Worm (Caenorhabditis elegans) whole organism, young adult: ENCODE data around the gene clp-4.
A peak's percentile ranks its signal among the peaks of the same experiment; 100 is the strongest.

Experiments
- B0019.2 ChIP-seq: fragments of 200-800 bp; sonication (Bioruptor generic); conservative IDR thresholded peaks from 2 replicates; pipeline ENCODE4 v1.3.6; 2022; ENCODE audit warnings: missing genetic modification reagents, missing genetic modification characterization, missing compliant biosample characterization
- B0336.3 ChIP-seq: fragments of 200-800 bp; sonication (Bioruptor generic); IDR thresholded peaks from 2 replicates; pipeline ENCODE4 v1.3.6; 2022; ENCODE audit warnings: missing genetic modification characterization, missing compliant biosample characterization
- F37B4.10 ChIP-seq: fragments of 200-800 bp; sonication (Bioruptor generic); IDR thresholded peaks from 2 replicates; pipeline ENCODE4 v1.3.6; 2022; ENCODE audit warnings: missing genetic modification characterization, missing compliant biosample characterization
- F57A8.1 ChIP-seq: fragments of 200-800 bp; sonication (Bioruptor generic); optimal IDR thresholded peaks from 2 replicates; lab custom pipeline; 2018; ENCODE audit warnings: mild to moderate bottlenecking, missing genetic modification characterization, moderate library complexity, missing compliant biosample characterization
- K11D2.4 ChIP-seq: fragments of 200-800 bp; sonication (Bioruptor generic); IDR thresholded peaks from 2 replicates; pipeline ENCODE4 v1.3.6; 2022; ENCODE audit warnings: missing genetic modification reagents, missing genetic modification characterization, missing compliant biosample characterization
- K12H6.12 ChIP-seq: fragments of 200-800 bp; sonication (Bioruptor generic); optimal IDR thresholded peaks from 2 replicates; lab custom pipeline; 2018; ENCODE audit warnings: mild to moderate bottlenecking, missing genetic modification characterization, missing compliant biosample characterization
- Y53G8AR.9 ChIP-seq: fragments of 200-800 bp; sonication (Bioruptor generic); conservative IDR thresholded peaks from 2 replicates; pipeline ENCODE4 v1.3.6; 2022; ENCODE audit warnings: missing genetic modification reagents, missing genetic modification characterization, missing compliant biosample characterization
- Y95B8A.8 ChIP-seq: fragments of 200-800 bp; sonication (Bioruptor generic); IDR thresholded peaks from 2 replicates; pipeline ENCODE4 v1.3.6; 2022; ENCODE audit warnings: missing genetic modification reagents, missing genetic modification characterization, missing compliant biosample characterization
- ZK185.1 ChIP-seq: sonication (generic microtip); optimal IDR thresholded peaks from 2 replicates; lab custom pipeline; 2016; ENCODE audit warnings: mild to moderate bottlenecking, missing genetic modification characterization, missing compliant biosample characterization; ENCODE audit not compliant: poor library complexity, severe bottlenecking
- atf-7 ChIP-seq: sonication (generic microtip); optimal IDR thresholded peaks from 2 replicates; lab custom pipeline; 2017; ENCODE audit warnings: mild to moderate bottlenecking, missing genetic modification characterization, missing compliant biosample characterization
- attf-6 ChIP-seq: fragments of 200-800 bp; sonication (Bioruptor generic); IDR thresholded peaks from 2 replicates; pipeline ENCODE4 v1.3.6; 2022; ENCODE audit warnings: missing genetic modification reagents, missing genetic modification characterization, missing compliant biosample characterization
- bed-1 ChIP-seq: fragments of 200-800 bp; sonication (Bioruptor generic); IDR thresholded peaks from 2 replicates; pipeline ENCODE4 v1.3.6; 2022; ENCODE audit warnings: missing genetic modification reagents, missing genetic modification characterization, missing compliant biosample characterization
- bed-2 ChIP-seq: fragments of 200-800 bp; sonication (Bioruptor generic); IDR thresholded peaks from 2 replicates; pipeline ENCODE4 v1.3.6; 2022; ENCODE audit warnings: missing genetic modification reagents, missing genetic modification characterization, missing compliant biosample characterization
- ccch-3 ChIP-seq: fragments of 200-800 bp; sonication (Bioruptor generic); optimal IDR thresholded peaks from 2 replicates; lab custom pipeline; 2018; ENCODE audit warnings: mild to moderate bottlenecking, missing genetic modification characterization, missing compliant biosample characterization
- ceh-27 ChIP-seq: fragments of 200-800 bp; sonication (Bioruptor generic); optimal IDR thresholded peaks from 2 replicates; lab custom pipeline; 2018; ENCODE audit warnings: mild to moderate bottlenecking, missing genetic modification characterization, moderate library complexity, missing compliant biosample characterization
- ceh-91 ChIP-seq: fragments of 200-800 bp; sonication (Bioruptor generic); IDR thresholded peaks from 2 replicates; pipeline ENCODE4 v1.3.6; 2022; ENCODE audit warnings: missing genetic modification reagents, missing genetic modification characterization, missing compliant biosample characterization
- dox-1 ChIP-seq: fragments of 200-800 bp; sonication (Bioruptor generic); IDR thresholded peaks from 2 replicates; pipeline ENCODE4 v1.3.6; 2022; ENCODE audit warnings: missing genetic modification reagents, missing genetic modification characterization, missing compliant biosample characterization
- egrh-3 ChIP-seq: fragments of 200-800 bp; sonication (Bioruptor generic); IDR thresholded peaks from 2 replicates; pipeline ENCODE4 v1.3.6; 2022; ENCODE audit warnings: missing genetic modification reagents, missing genetic modification characterization, missing compliant biosample characterization
- ekl-4 ChIP-seq: fragments of 200-800 bp; sonication (Bioruptor generic); IDR thresholded peaks from 2 replicates; pipeline ENCODE4 v1.3.6; 2022; ENCODE audit warnings: missing genetic modification reagents, missing genetic modification characterization, missing compliant biosample characterization
- ets-4 ChIP-seq: fragments of 200-800 bp; sonication (Bioruptor generic); optimal IDR thresholded peaks from 2 replicates; lab custom pipeline; 2018; ENCODE audit warnings: mild to moderate bottlenecking, missing genetic modification characterization, missing compliant biosample characterization
- hlh-26 ChIP-seq: fragments of 200-800 bp; sonication (Bioruptor generic); conservative IDR thresholded peaks from 2 replicates; pipeline ENCODE4 v1.3.6; 2022; ENCODE audit warnings: missing genetic modification reagents, missing genetic modification characterization, missing compliant biosample characterization
- hmg-1.2 ChIP-seq: fragments of 200-800 bp; sonication (Bioruptor generic); IDR thresholded peaks from 2 replicates; pipeline ENCODE4 v1.3.6; 2022; ENCODE audit warnings: missing genetic modification reagents, missing genetic modification characterization, missing compliant biosample characterization
- mcd-1 ChIP-seq: fragments of 200-800 bp; sonication (Bioruptor generic); IDR thresholded peaks from 2 replicates; pipeline ENCODE4 v1.3.6; 2022; ENCODE audit warnings: missing genetic modification reagents, missing genetic modification characterization, missing compliant biosample characterization
- nfya-1 ChIP-seq: sonication (generic microtip); optimal IDR thresholded peaks from 2 replicates; lab custom pipeline; 2017; ENCODE audit warnings: antibody characterized with exemption, missing compliant biosample characterization, missing genetic modification characterization, borderline replicate concordance; ENCODE audit not compliant: insufficient read depth
- nhr-120 ChIP-seq: fragments of 200-800 bp; sonication (Bioruptor generic); IDR thresholded peaks from 2 replicates; pipeline ENCODE4 v1.3.6; 2022; ENCODE audit warnings: missing genetic modification characterization, missing compliant biosample characterization
- pha-4 ChIP-seq: fragments of 150-350 bp; sonication (generic microtip); optimal IDR thresholded peaks from 2 replicates; lab custom pipeline; 2014; ENCODE audit warnings: missing biosample characterization, missing genetic modification reagents, missing genetic modification characterization
- rec-8 ChIP-seq, 2 experiments: sonication (generic microtip); optimal IDR thresholded peaks; 2 replicates each; lab custom pipeline; 2016; ENCODE audit warnings: mild to moderate bottlenecking in 2 of 2, missing genetic modification characterization in 2 of 2, missing genetic modification reagents in 2 of 2, missing genotype in 2 of 2, missing biosample characterization in 1 of 2, missing compliant biosample characterization in 1 of 2, moderate library complexity in 1 of 2
- snpc-1.3 ChIP-seq: sonication (generic microtip); optimal IDR thresholded peaks from 2 replicates; lab custom pipeline; 2017; ENCODE audit warnings: missing genetic modification characterization, mild to moderate bottlenecking, missing compliant biosample characterization, antibody characterized with exemption, moderate library complexity, missing genotype, missing genetic modification reagents; ENCODE audit not compliant: insufficient read depth
- snpc-3.4 ChIP-seq: sonication (generic microtip); optimal IDR thresholded peaks from 2 replicates; lab custom pipeline; 2017; ENCODE audit warnings: missing genetic modification characterization, mild to moderate bottlenecking, missing compliant biosample characterization, antibody characterized with exemption, moderate library complexity, missing genotype, missing genetic modification reagents
- sptf-2 ChIP-seq: fragments of 200-800 bp; sonication (Bioruptor generic); optimal IDR thresholded peaks from 2 replicates; lab custom pipeline; 2018; ENCODE audit warnings: mild to moderate bottlenecking, missing genetic modification characterization, missing compliant biosample characterization
- tbx-9 ChIP-seq: sonication (generic microtip); optimal IDR thresholded peaks from 2 replicates; lab custom pipeline; 2016; ENCODE audit warnings: borderline replicate concordance, missing genetic modification characterization, inconsistent platforms, missing compliant biosample characterization
- zfh-2 ChIP-seq: fragments of 200-800 bp; sonication (Bioruptor generic); conservative IDR thresholded peaks from 2 replicates; pipeline ENCODE4 v1.3.6; 2022; ENCODE audit warnings: missing genetic modification reagents, missing genetic modification characterization, missing compliant biosample characterization
- ztf-26 ChIP-seq: sonication (generic microtip); optimal IDR thresholded peaks from 2 replicates; lab custom pipeline; 2017; ENCODE audit warnings: missing genetic modification characterization, missing compliant biosample characterization

clp-4 gene

DNA sequence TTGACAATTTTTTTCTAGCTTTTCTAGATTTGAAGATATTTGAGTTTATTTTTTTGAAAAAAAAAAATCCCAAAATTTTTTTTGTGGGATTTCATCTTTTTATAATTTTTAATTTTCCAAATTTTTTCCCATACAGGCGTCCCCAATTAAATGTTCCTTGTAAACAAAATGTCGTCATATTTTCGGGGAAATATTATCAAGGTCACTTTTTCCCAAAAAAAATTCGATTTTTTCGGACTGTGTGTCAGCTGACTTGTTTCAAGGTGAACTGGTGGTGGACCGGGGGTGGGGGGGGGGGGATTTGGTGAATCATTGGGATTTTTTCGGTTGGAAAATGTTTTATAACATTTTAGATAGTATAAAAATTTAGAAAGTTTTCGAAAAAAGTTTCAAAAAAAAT, 38.6 kb upstream of the clp-4 start:
- TF ChIP-seq hlh-26 (GFP tag; lab: Robert Waterston, UW) (no peak), hmg-1.2 (GFP tag; lab: Robert Waterston, UW) (no peak), K11D2.4 (no peak), attf-6 (GFP tag; lab: Robert Waterston, UW) (no peak), nhr-120 (GFP tag; lab: Robert Waterston, UW) (no peak), B0336.3 (GFP tag; lab: Robert Waterston, UW) (no peak), K12H6.12 (no peak), zfh-2 (GFP tag; lab: Robert Waterston, UW) (no peak), snpc-1.3 (tag; lab: Kevin White, UChicago) (no peak), atf-7 (tag; lab: Kevin White, UChicago) (no peak), F37B4.10 (GFP tag; lab: Robert Waterston, UW) (no peak), mcd-1 (GFP tag; lab: Robert Waterston, UW) (no peak), rec-8 (tag; optimal IDR thresholded peaks at IDR 0.05; lab: Kevin White, UChicago) (no peak), ztf-26 (tag; lab: Kevin White, UChicago) (no peak), Y95B8A.8 (GFP tag; lab: Robert Waterston, UW) (no peak), tbx-9 (no peak), ccch-3 (GFP tag; lab: Kevin White, UChicago) (no peak)

DNA sequence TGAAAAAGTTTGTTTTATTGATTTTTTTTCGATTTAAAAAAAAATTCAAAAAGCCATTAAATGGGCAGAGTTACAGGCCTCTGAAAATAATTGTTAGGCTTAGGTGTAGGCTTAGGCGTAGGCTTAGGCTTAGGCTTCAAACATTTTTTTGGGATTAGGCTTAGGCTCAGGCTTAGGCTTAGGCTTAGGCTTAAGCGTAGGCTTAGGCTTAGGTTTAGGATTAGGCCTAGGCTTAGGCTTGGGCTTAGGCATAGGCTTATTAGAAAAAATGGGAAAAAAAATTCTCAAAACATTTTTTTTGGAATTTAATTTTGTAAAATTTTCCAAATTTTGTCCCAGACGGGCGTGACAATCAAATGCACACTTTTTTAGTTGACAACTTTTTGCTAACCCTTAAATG, 38.1 kb upstream of the clp-4 start:
- TF ChIP-seq atf-7 (tag; lab: Kevin White, UChicago) = no peak

DNA sequence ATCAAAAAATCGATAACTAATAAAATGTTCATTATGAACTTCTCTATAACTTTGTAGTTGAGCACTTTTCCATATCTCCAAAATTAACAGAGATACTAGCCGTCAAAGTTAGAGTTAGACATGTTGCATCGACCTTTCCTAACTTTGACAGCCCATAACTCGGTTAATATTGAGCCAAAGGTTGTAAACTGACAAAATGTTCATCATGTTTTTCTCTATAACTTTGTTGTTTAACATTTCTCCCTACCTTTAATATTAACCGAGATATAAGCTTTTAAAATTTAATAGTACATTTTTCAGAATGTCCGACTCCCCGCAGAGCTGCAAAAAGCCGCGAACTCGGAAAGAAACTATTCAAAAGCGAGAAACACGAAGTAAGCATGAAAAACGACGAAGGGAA, 37.0 kb upstream of the clp-4 start, which contains the start of gene hlh-33:
Gene hlh-33, plus strand, starts transcription at position 301 of the 400 bp plus-strand sequence.
- no peak for TF ChIP-seq nfya-1 (tag; lab: Kevin White, UChicago)
- no peak for TF ChIP-seq bed-2
- no peak for TF ChIP-seq ets-4 (GFP tag; lab: Kevin White, UChicago)
- TF ChIP-seq ZK185.1 = no peak
- no peak for TF ChIP-seq F57A8.1 (GFP tag; lab: Kevin White, UChicago)
- no peak for TF ChIP-seq Y53G8AR.9 (GFP tag; lab: Robert Waterston, UW)
- no peak for TF ChIP-seq B0019.2
- no peak for TF ChIP-seq sptf-2 (GFP tag; lab: Kevin White, UChicago)
- no peak for TF ChIP-seq snpc-3.4
- TF ChIP-seq F37B4.10 (GFP tag; lab: Robert Waterston, UW) = no peak
- TF ChIP-seq ekl-4 (GFP tag; lab: Robert Waterston, UW) = no peak
- TF ChIP-seq ceh-91 (GFP tag; lab: Robert Waterston, UW) = no peak
- TF ChIP-seq bed-1 (GFP tag; lab: Robert Waterston, UW) = no peak

DNA sequence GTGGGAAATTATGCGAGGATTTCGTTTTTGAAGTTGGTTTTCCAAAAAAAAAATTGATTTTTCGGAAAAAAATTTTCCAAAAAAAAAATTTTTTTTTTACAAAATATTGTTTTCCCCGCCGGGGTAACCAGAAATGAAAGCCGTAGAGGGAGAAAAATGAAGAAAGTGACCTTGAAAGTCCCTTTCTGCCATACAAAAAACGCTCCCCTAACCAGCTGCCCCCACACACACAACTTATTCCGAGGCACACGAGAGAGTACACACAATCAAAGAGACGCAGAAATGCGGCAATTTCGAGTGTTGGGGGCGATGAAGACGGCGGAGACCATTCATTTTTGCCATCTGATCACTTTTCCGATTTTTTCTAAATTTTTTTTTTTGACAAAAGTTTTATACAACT, 35.8 kb upstream of the clp-4 start:
- TF ChIP-seq pha-4 (tag; lab: Kevin White, UChicago) = no peak
- peak; percentile 86 for TF ChIP-seq hmg-1.2 (GFP tag; lab: Robert Waterston, UW)
- peak; percentile 3 for TF ChIP-seq ceh-27 (GFP tag; lab: Kevin White, UChicago)

DNA sequence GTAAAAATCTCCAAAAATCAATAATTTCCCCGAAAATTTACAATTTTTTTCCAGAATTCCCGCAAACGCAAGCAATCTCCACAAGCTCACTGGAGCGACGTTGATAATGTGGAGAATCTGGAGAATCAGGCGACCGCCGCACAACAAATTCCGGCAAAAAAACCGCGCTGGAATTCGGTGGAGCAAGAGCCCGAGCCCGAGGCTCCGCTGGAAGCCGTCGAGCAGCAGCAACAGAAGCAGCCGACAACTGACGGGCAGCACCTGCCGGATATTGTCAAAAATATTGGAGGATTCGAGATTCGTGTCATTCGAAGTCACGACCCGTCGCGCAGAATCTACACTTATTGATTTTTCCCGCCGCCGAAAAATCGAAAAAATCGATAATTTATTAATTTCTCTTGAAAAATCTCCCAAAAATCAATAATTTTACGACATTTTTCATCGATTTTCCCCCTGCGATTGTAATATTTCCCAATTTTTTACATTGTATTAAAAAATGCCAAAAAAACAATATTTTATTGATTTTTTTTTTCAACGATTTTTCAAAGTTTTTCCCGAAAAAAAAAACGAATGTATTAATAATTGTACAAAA, 34.1 kb upstream of the clp-4 start:
- TF ChIP-seq dox-1 (GFP tag; lab: Robert Waterston, UW) = no peak
- peak; percentile 82 for TF ChIP-seq zfh-2 (GFP tag; lab: Robert Waterston, UW)
- TF ChIP-seq egrh-3 = peak; percentile 30; the same call in 1 of the 2 replicates
